Worm (Caenorhabditis elegans) whole organism, L4/young adult: Measurements from ENCODE around the gene cks-1.

Source experiments
- W03F9.2 ChIP-seq: fragments of 150-350 bp; optimal IDR thresholded peaks from 2 replicates; lab custom pipeline; 2014; ENCODE audit warnings: missing biosample characterization, missing genetic modification characterization
- dao-5 ChIP-seq: sonication (generic microtip); optimal IDR thresholded peaks from 2 replicates; lab custom pipeline; 2016; ENCODE audit warnings: missing genotype, missing genetic modification characterization, moderate library complexity, missing compliant biosample characterization
- him-1 ChIP-seq: sonication (generic microtip); optimal IDR thresholded peaks from 2 replicates; lab custom pipeline; 2016; ENCODE audit warnings: missing genotype, missing genetic modification reagents, missing genetic modification characterization, missing compliant biosample characterization

The cks-1 gene

DNA sequence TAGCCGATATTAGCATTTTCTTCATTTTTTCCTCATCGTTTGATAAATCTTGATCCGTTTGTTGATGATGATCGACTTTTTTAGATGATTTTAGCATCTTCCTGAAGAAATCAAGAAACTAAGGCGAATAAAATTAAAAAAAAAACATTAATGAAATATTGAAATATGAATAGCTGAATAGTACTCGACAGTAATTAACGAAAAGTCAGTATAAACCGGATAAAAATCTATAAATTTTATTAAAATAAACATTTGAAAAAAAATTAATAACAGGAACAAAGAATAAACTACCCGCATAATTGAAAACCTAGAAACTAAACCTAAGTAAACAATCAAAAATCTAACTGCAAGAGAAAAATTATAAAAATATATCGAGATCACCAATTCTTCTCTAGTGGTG, 17.5 kb upstream of the cks-1 start, which contains the start of gene C28C12.12:
Gene C28C12.12, minus strand, starts transcription at position 101 of the 400 bp plus-strand sequence.
- TF ChIP-seq W03F9.2 (tag; lab: Kevin White, UChicago), result no peak
- TF ChIP-seq dao-5 (tag; lab: Kevin White, UChicago), result no peak
- TF ChIP-seq him-1 (tag; lab: Kevin White, UChicago), result no peak

DNA sequence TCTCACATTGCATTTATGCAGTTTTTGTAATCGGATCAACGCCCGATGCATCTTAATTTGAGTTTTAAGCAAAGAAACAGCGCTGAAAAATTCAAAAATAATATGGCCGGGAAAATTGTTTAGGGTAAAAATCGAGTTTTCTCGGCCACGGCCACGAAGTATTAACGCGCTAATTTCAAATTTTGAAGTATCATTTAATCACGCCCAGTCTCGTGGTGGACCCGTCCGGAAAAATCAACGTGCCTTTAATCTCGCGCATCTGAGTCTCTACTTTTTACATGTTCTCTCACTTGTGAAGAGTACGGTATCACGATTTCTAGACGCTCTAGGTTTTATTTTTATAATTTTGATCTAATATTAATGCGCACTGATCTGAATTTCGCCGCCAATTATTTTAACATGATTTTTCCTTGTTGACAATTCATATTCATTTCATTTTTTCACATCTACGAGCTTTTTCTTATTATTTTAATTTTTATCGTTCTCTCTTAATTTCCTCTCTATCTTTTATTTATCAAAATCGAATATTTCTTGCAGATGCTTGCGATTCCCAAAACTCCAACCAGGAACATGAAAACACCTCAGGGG, 14.9 kb upstream of the cks-1 start, which contains the start of the genes acdh-13 and mesp-1:
Gene acdh-13, minus strand, starts transcription at position 51 of the 588 bp plus-strand sequence.
Gene mesp-1, plus strand, starts transcription at position 538 of the 588 bp plus-strand sequence.
- TF ChIP-seq W03F9.2 (tag; lab: Kevin White, UChicago), result peak; percentile 73
- no peak for TF ChIP-seq him-1 (tag; lab: Kevin White, UChicago)
- TF ChIP-seq dao-5 (tag; lab: Kevin White, UChicago), result no peak

DNA sequence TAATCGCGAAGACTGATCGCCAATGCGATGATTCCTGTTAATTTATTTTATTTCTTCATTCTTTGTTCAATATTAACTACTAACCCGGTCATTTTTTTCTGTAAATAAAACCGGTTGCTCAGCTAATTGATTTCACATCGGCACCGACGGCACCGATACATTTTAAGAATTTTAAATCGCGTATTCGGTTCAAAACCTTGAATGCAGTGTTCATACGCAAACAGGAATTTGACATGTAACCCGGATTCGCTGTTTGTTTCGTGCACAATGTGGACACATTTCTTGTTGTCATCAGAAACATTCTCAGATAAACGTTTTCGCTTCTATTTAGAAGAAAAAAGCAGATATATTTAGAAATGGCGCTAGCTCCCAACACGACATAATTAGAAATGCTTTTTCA, 13.8 kb upstream of the cks-1 start:
- TF ChIP-seq W03F9.2 (tag; lab: Kevin White, UChicago), result no peak
- TF ChIP-seq him-1 (tag; lab: Kevin White, UChicago), result no peak
- TF ChIP-seq dao-5 (tag; lab: Kevin White, UChicago), result no peak

DNA sequence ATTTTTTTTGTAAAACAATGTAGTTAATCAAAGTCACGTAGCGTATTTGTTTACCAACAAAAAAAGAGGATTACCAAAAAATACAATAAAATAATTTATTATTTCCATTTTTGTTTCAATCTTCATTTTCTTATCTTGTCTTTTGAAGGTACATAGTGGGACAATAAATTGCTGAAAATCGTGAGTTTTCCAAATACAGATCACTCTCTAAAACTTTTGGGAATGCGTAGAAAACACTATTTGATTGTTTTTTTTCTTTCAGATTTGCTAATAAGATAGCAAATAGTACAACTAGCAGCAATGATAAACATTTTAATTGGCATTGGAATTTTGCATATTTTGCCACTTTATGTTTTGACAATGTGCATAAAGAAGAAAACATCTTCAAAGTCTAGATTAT, 12.3 kb upstream of the cks-1 start, which contains the start of gene C28C12.1:
Gene C28C12.1, plus strand, starts transcription at position 301 of the 400 bp plus-strand sequence.
- TF ChIP-seq W03F9.2 (tag; lab: Kevin White, UChicago) (no peak), dao-5 (tag; lab: Kevin White, UChicago) (no peak), him-1 (tag; lab: Kevin White, UChicago) (no peak)

DNA sequence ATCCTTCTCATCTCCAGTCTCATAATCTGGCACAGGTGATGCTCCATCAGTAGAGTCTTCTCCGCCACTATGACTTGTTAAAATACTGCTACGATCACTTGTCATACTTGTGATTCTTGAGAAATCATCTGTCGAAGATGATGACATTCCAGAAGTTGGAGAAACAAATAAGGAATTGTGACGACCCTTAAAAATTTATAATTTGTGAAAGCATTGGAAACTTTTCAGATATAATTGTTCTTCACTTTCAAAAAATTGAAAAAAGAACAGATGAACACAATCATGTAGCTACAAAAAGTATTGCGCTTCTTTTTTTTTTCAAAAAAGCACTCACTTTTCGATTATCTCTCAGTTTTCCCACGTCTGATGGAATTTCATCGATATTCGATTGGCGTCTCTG, 7.7 kb upstream of the cks-1 start:
- no peak for TF ChIP-seq him-1 (tag; lab: Kevin White, UChicago)
- no peak for TF ChIP-seq dao-5 (tag; lab: Kevin White, UChicago)
- TF ChIP-seq W03F9.2 (tag; lab: Kevin White, UChicago), result no peak

DNA sequence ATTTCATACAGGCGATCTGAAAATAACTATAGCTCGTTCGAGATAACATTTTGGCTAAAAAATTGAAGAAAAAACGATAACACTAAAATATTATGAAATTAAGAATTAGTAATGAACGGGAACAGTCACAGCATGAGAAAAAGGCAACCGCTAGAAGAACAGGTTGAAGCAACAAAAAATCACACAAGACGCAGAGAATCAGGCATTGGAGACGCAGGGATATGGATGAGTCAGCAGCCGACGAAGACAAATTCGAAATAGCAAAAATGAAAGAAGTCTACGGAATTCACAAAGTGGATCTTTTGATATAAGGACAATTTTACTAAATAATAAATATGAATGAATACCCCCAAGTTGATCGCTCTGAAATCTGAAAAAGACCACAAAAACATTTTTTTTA, 3.2 kb upstream of the cks-1 start, which contains the start of gene tag-77:
Gene tag-77, minus strand, starts transcription at position 15 of the 400 bp plus-strand sequence.
- TF ChIP-seq dao-5 (tag; lab: Kevin White, UChicago) (no peak), him-1 (tag; lab: Kevin White, UChicago) (no peak), W03F9.2 (tag; lab: Kevin White, UChicago) (peak; percentile 26)

DNA sequence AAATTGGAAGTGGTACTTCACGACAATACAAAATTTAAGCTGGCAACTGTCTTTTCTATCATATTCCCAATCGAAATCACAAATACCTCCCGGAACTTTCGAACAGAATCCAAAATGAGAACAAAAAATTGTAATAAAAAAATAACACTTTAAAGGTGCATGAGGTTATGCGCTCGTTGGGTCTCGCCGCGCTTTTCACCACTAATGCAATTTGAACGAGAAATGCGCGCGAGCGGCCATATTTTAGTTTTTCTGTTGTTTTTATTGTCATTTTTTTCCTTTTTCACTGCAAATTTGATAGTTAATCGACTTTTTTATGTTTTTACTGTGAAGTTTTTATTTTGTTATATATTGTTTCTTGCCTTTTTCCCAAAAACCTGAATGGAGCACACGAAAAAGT, 2.7 kb upstream of the cks-1 start, which contains the start of gene mes-6:
Gene mes-6, plus strand, starts transcription at position 229 of the 400 bp plus-strand sequence.
- TF ChIP-seq him-1 (tag; lab: Kevin White, UChicago), result no peak
- TF ChIP-seq dao-5 (tag; lab: Kevin White, UChicago), result no peak
- TF ChIP-seq W03F9.2 (tag; lab: Kevin White, UChicago), result peak; percentile 70

DNA sequence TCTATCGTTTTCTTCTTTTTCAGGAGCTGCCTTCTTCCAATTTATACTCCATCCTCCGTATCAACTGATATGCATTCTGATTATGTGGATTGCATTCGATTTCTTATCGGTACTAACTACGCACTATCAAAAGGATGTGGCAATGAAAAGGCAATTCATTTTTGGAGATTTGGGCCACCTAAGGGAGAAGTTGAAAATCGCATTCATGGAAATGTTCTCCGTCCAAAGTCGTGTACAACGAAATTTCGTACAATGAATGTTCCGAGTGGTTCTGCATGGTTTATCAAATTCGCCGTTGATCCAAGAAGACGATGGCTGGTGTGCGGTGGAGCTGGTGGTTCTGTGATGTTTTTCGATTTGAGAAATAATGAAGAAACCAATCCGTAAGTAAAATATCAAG, 1.0 kb upstream of the cks-1 start, which contains the start of gene C09G4.4:
Gene C09G4.4, plus strand, starts transcription at position 301 of the 400 bp plus-strand sequence.
- TF ChIP-seq him-1 (tag; lab: Kevin White, UChicago) (no peak), dao-5 (tag; lab: Kevin White, UChicago) (no peak), W03F9.2 (tag; lab: Kevin White, UChicago) (no peak)

DNA sequence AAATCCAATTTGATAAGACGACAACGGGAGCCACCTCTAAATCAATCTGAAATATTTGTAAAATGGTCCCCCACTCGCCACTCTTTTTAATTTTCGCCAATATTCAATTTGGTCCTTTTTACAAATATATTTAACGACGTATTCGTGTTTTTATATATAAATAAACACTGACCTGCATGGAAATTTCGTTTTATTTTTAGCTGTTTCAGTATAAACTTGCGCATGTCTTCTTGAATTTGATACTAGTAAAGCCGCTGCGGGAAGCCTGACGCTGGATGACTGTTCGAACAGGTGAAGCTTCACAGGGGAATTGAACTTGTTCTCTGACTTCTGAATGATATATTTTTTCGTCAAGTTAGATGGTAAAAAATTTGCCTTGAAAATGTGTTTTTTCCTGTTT, 827 bp downstream of the cks-1 start:
- TF ChIP-seq him-1 (tag; lab: Kevin White, UChicago) (no peak), W03F9.2 (tag; lab: Kevin White, UChicago) (no peak), dao-5 (tag; lab: Kevin White, UChicago) (no peak)

DNA sequence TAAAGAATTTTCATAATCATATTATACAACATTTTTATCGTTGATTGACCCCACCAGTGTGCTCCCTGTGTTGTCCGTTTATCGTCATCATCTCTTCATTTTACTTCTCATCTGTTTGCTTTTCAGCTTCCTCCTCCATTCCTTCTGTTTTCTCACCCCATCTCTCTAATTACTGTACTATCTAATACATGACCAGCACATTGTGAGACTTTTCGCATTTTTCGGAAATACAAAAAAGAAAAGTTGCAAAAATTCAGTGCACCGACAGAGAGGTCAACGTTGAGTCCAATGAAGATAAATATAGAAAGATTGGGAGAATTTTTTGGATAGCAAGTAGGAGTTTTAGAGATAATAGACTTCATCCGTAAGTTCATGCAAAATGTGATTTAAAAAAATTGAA, 6.2 kb downstream of the cks-1 start:
- TF ChIP-seq him-1 (tag; lab: Kevin White, UChicago) (no peak), W03F9.2 (tag; lab: Kevin White, UChicago) (no peak), dao-5 (tag; lab: Kevin White, UChicago) (no peak)

DNA sequence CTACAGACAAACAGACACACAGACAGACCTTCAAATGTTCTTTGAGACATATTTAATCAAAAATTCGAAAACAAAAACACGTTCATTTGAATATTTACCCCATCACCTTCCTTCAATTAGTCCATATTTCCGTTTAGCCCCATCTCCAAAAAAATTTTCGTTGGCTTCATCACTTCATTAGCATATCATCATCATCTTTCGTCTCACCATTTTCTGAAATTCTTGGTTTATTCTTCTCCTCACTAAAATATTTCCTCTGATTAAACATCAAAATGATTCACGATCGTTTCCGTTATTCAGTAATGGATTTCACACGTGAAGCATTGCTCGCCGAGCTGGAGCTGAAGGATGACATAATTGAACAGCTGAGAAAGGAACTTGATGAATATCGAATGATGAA, 6.9 kb downstream of the cks-1 start, which contains the start of gene pkg-2:
Gene pkg-2, plus strand, starts transcription at position 301 of the 400 bp plus-strand sequence.
- TF ChIP-seq dao-5 (tag; lab: Kevin White, UChicago) (no peak), him-1 (tag; lab: Kevin White, UChicago) (no peak), W03F9.2 (tag; lab: Kevin White, UChicago) (no peak)

DNA sequence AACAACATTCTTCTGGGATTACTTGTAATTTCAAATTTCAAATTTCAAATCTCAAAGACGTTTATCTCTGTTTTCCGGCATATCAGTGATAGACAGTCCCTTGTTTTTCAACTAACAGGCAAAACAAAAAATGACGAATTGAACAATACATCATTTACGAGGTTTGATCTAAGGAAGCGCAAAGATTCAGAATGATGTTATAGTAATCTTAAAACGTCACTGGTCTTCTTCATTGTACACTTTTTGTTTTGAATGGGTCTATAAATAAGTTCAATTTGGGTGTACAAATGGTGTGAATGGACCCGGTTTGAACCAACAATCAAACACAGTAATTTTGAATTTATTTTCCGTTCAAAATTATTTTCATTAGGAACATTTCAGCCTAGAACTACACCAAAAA, 10.3 kb downstream of the cks-1 start:
- TF ChIP-seq dao-5 (tag; lab: Kevin White, UChicago) (no peak), him-1 (tag; lab: Kevin White, UChicago) (no peak), W03F9.2 (tag; lab: Kevin White, UChicago) (no peak)

DNA sequence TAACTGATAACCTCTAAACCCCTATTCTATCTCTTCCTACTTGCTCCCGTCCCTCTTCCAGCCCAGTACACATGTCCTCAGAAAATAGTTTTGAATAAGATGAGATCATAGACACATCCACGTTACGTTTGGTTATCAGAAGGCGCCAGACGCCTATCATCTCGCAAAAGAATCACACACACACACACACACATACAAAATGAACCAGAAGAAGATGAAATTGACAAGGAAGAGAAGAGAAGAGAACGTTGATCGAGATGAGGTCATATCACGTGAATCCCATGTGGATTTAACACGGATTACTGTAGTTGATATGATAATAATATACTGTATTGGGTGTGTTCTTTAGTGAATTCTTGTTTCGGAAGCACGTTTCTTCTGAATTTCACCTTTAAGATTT, 12.3 kb downstream of the cks-1 start:
- TF ChIP-seq W03F9.2 (tag; lab: Kevin White, UChicago), result no peak
- no peak for TF ChIP-seq him-1 (tag; lab: Kevin White, UChicago)
- no peak for TF ChIP-seq dao-5 (tag; lab: Kevin White, UChicago)
